Worm (Caenorhabditis elegans): ENCODE results near the gene cnc-11.

Gene cnc-11

DNA sequence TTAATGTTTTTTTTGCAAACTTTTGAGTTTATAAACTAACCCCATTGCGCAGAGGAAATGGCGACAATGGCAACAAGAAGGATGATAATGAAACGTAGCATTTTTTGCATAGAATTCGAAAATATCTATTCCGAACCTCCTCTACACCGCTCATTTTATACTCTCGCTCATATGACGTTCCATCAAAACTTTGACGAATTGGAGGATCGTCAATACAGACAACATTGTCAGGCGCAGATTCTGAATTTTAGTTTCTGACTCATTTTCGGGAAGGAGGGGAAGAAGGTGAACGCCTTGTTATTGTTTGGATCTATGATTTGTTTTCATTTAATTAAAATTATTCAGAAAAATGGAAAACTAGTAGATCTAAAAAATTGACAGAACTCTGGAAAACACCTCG, 2.0 kb downstream of the cnc-11 start, which contains the start of gene cnc-1:
cnc-1 (minus strand) TSS at position 101 of the 400 bp plus-strand sequence.
- no peak for TF ChIP-seq dmd-8 (GFP tag; IDR thresholded peaks at IDR 0.05)
- TF ChIP-seq ZK546.5 (tag; optimal IDR thresholded peaks at IDR 0.05) = no peak
- TF ChIP-seq spr-3 (GFP tag; optimal IDR thresholded peaks at IDR 0.05) = no peak
- TF ChIP-seq pqm-1 (tag; optimal IDR thresholded peaks at IDR 0.05) = no peak

DNA sequence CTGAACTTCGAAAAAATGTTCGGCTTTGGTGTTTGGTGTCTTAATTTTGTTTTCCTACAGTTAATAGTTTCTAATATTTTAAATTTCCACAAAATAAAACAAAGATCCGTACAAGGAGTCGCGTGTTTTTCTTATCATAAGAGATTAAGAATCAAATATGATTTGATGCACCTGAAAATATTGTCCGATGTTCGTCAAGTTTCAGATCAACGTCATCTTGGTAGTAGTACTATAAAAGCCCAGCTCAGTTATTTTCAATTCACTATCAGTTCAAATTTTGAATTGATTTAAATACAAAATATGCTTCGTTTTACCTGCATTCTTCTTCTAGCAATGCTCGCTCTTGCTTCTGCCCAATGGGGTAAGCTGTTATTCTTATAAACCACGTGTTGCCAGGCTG, 2.9 kb downstream of the cnc-11 start, which contains the start of gene cnc-5:
cnc-5 (plus strand) TSS at position 301 of the 400 bp plus-strand sequence.
- TF ChIP-seq arid-1 (GFP tag; conservative IDR thresholded peaks at IDR 0.05) (no peak), egl-43 (GFP tag; IDR thresholded peaks at IDR 0.05) (no peak), nhr-25 (tag; optimal IDR thresholded peaks at IDR 0.05; ENCODE audit: borderline replicate concordance, insufficient read depth) (no peak), ceh-20 (GFP tag; IDR thresholded peaks at IDR 0.05) (no peak), daf-19 (GFP tag; conservative IDR thresholded peaks at IDR 0.05) (no peak), spr-3 (GFP tag; optimal IDR thresholded peaks at IDR 0.05) (no peak), duxl-1 (tag; optimal IDR thresholded peaks at IDR 0.05; ENCODE audit: poor library complexity) (no peak), unc-39 (tag; optimal IDR thresholded peaks at IDR 0.05) (no peak), egl-27 (tag; optimal IDR thresholded peaks at IDR 0.05) (no peak), pqm-1 (tag; optimal IDR thresholded peaks at IDR 0.05) (no peak), ztf-11 (tag; optimal IDR thresholded peaks at IDR 0.05) (no peak), dmd-6 (GFP tag; IDR thresholded peaks at IDR 0.05) (no peak), mxl-2 (GFP tag; conservative IDR thresholded peaks at IDR 0.05) (no peak), hmg-1.1 (GFP tag; IDR thresholded peaks at IDR 0.05) (no peak), set-16 (GFP tag; IDR thresholded peaks at IDR 0.05) (no peak), nhr-6 (tag; optimal IDR thresholded peaks at IDR 0.05) (no peak), fkh-10 (GFP tag; optimal IDR thresholded peaks at IDR 0.05) (no peak), mes-2 (tag; optimal IDR thresholded peaks at IDR 0.05; ENCODE audit: poor library complexity, severe bottlenecking) (no peak), mep-1 (tag; optimal IDR thresholded peaks at IDR 0.05) (no peak), zfp-3 (GFP tag; conservative IDR thresholded peaks at IDR 0.05) (no peak)

DNA sequence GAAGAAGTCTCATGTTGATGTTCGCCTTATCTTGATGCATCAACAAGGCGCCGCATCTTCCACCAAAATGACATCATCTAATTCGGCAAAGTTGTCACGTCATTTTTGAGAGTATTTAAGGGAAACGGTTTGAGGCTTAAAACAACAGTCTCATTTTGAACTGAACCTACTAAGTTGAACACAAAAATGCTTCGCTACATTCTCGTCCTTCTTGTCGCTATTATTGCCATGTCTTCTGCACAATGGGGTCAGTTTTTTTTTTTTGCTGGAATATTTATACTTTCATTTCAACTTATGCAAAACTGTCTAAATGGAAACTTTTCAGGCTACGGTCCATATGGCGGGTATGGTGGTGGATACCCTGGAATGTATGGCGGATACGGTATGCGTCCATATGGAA, 4.9 kb downstream of the cnc-11 start, which contains the start of gene cnc-4:
cnc-4 (plus strand) TSS at position 117 of the 400 bp plus-strand sequence.
- TF ChIP-seq nhr-6 (tag; optimal IDR thresholded peaks at IDR 0.05) (no peak), tra-1 (GFP tag; IDR thresholded peaks at IDR 0.05) (no peak), lir-3 (tag; optimal IDR thresholded peaks at IDR 0.05) (no peak), nhr-10 (tag; optimal IDR thresholded peaks at IDR 0.05) (no peak), T20F7.1 (GFP tag; optimal IDR thresholded peaks at IDR 0.05) (no peak), nhr-77 (tag; optimal IDR thresholded peaks at IDR 0.05) (no peak), lin-38 (GFP tag; IDR thresholded peaks at IDR 0.05) (no peak), Y75B8A.6 (GFP tag; IDR thresholded peaks at IDR 0.05) (no peak), skn-1 (tag; optimal IDR thresholded peaks at IDR 0.05) (no peak), daf-19 (GFP tag; conservative IDR thresholded peaks at IDR 0.05) (no peak), saeg-2 (GFP tag; IDR thresholded peaks at IDR 0.05) (no peak), sdz-12 (GFP tag; optimal IDR thresholded peaks at IDR 0.05) (no peak), egl-27 (tag; optimal IDR thresholded peaks at IDR 0.05) (no peak)

DNA sequence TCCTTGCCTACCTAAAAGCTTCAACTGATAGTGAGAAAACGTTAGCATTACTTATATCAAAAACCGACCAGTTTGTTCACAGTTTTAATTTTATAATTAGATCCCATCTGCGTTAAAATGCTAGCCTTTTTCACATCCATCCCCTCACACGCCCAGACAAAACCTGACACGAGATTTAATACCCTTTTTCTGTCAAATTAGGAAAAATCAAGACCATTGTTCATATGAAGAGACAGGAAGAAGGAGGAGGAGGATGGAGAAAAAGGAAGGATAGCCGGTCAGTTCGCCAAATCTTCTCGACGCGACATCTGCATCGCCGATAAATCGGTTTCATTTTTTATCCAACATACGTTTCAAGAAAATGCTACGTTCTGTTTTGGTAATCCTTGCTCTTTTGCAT, 5.6 kb downstream of the cnc-11 start, which contains the start of gene cnc-3:
cnc-3 (plus strand) TSS at position 281 of the 400 bp plus-strand sequence.
- TF ChIP-seq snpc-4 (tag; optimal IDR thresholded peaks at IDR 0.05) = no peak
- TF ChIP-seq unc-62 (GFP tag; optimal IDR thresholded peaks at IDR 0.05 in 1 of 2) = peak in 1 of 2 experiments; percentile 85
- TF ChIP-seq unc-62 (tag; optimal IDR thresholded peaks at IDR 0.05) = no peak
- TF ChIP-seq T26A8.4 (GFP tag; IDR thresholded peaks at IDR 0.05) = peak; percentile 44

Measured in whole organism, L4 larva.